Worm (Caenorhabditis elegans) whole organism, young adult: ENCODE measurements around the gene F58G6.3.
A peak's percentile ranks its signal among the peaks of the same experiment; 100 is the strongest.

Experiments
- B0035.1 ChIP-seq: sonication (generic microtip); optimal IDR thresholded peaks from 2 replicates; lab custom pipeline; 2016; ENCODE audit warnings: missing genetic modification characterization, mild to moderate bottlenecking, missing compliant biosample characterization, missing genotype, missing genetic modification reagents
- C06A6.2 ChIP-seq: fragments of 200-800 bp; sonication (Bioruptor generic); conservative IDR thresholded peaks from 2 replicates; pipeline ENCODE4 v1.3.6; 2022; ENCODE audit warnings: missing genetic modification characterization, missing compliant biosample characterization
- K11D2.4 ChIP-seq: fragments of 200-800 bp; sonication (Bioruptor generic); IDR thresholded peaks from 2 replicates; pipeline ENCODE4 v1.3.6; 2022; ENCODE audit warnings: missing genetic modification reagents, missing genetic modification characterization, missing compliant biosample characterization
- K12H6.12 ChIP-seq: fragments of 200-800 bp; sonication (Bioruptor generic); optimal IDR thresholded peaks from 2 replicates; lab custom pipeline; 2018; ENCODE audit warnings: mild to moderate bottlenecking, missing genetic modification characterization, missing compliant biosample characterization
- Y53F4B.3 ChIP-seq: fragments of 200-800 bp; sonication (Bioruptor generic); IDR thresholded peaks from 2 replicates; pipeline ENCODE4 v1.3.6; 2022; ENCODE audit warnings: missing genetic modification reagents, missing genetic modification characterization, missing compliant biosample characterization
- Y56A3A.18 ChIP-seq: fragments of 200-800 bp; sonication (Bioruptor generic); IDR thresholded peaks from 2 replicates; pipeline ENCODE4 v1.3.6; 2022; ENCODE audit warnings: missing genetic modification reagents, missing genetic modification characterization, missing compliant biosample characterization
- Y67H2A.10 ChIP-seq: fragments of 200-800 bp; sonication (Bioruptor generic); conservative IDR thresholded peaks from 2 replicates; pipeline ENCODE4 v1.3.6; 2022; ENCODE audit warnings: missing genetic modification reagents, missing genetic modification characterization, missing compliant biosample characterization
- Y79H2A.3 ChIP-seq: fragments of 200-800 bp; sonication (Bioruptor generic); conservative IDR thresholded peaks from 2 replicates; pipeline ENCODE4 v1.3.6; 2022; ENCODE audit warnings: missing genetic modification reagents, missing genetic modification characterization, missing compliant biosample characterization
- akir-1 ChIP-seq: fragments of 200-800 bp; sonication (Bioruptor generic); optimal IDR thresholded peaks from 2 replicates; lab custom pipeline; 2018; ENCODE audit warnings: mild to moderate bottlenecking, missing genetic modification characterization, moderate library complexity, missing compliant biosample characterization
- aptf-2 ChIP-seq: fragments of 200-800 bp; sonication (Bioruptor generic); conservative IDR thresholded peaks from 2 replicates; pipeline ENCODE4 v1.3.6; 2022; ENCODE audit warnings: missing genetic modification reagents, missing genetic modification characterization, missing compliant biosample characterization
- attf-5 ChIP-seq: fragments of 200-800 bp; sonication (Bioruptor generic); optimal IDR thresholded peaks from 2 replicates; lab custom pipeline; 2018; ENCODE audit warnings: mild to moderate bottlenecking, missing genetic modification characterization, missing compliant biosample characterization
- bed-2 ChIP-seq: fragments of 200-800 bp; sonication (Bioruptor generic); IDR thresholded peaks from 2 replicates; pipeline ENCODE4 v1.3.6; 2022; ENCODE audit warnings: missing genetic modification reagents, missing genetic modification characterization, missing compliant biosample characterization
- cebp-1 ChIP-seq, 2 experiments: fragments of 200-800 bp in 1 of 2; sonication (Bioruptor generic) in 1 of 2; sonication (generic microtip) in 1 of 2; IDR thresholded peaks in 1 of 2; optimal IDR thresholded peaks in 1 of 2; 2 replicates each; pipeline versions ENCODE4 v1.3.6 to Lab custom; 2017 to 2022; ENCODE audit warnings: missing compliant biosample characterization in 2 of 2, missing genetic modification characterization in 2 of 2, mild to moderate bottlenecking in 1 of 2, missing genetic modification reagents in 1 of 2, moderate library complexity in 1 of 2
- ceh-27 ChIP-seq: fragments of 200-800 bp; sonication (Bioruptor generic); optimal IDR thresholded peaks from 2 replicates; lab custom pipeline; 2018; ENCODE audit warnings: mild to moderate bottlenecking, missing genetic modification characterization, moderate library complexity, missing compliant biosample characterization
- ceh-91 ChIP-seq: fragments of 200-800 bp; sonication (Bioruptor generic); IDR thresholded peaks from 2 replicates; pipeline ENCODE4 v1.3.6; 2022; ENCODE audit warnings: missing genetic modification reagents, missing genetic modification characterization, missing compliant biosample characterization
- chd-7 ChIP-seq: sonication (generic microtip); optimal IDR thresholded peaks from 2 replicates; lab custom pipeline; 2016; ENCODE audit warnings: mild to moderate bottlenecking, missing genetic modification characterization, moderate library complexity, missing compliant biosample characterization
- dox-1 ChIP-seq: fragments of 200-800 bp; sonication (Bioruptor generic); IDR thresholded peaks from 2 replicates; pipeline ENCODE4 v1.3.6; 2022; ENCODE audit warnings: missing genetic modification reagents, missing genetic modification characterization, missing compliant biosample characterization
- egl-18 ChIP-seq: fragments of 200-800 bp; sonication (Bioruptor generic); IDR thresholded peaks from 2 replicates; pipeline ENCODE4 v1.3.6; 2022; ENCODE audit warnings: missing genetic modification reagents, missing genetic modification characterization, missing compliant biosample characterization
- egl-44 ChIP-seq: fragments of 200-800 bp; sonication (Bioruptor generic); IDR thresholded peaks from 2 replicates; pipeline ENCODE4 v1.3.6; 2022; ENCODE audit warnings: missing genetic modification reagents, missing genetic modification characterization, missing compliant biosample characterization
- him-1 ChIP-seq: sonication (generic microtip); optimal IDR thresholded peaks from 2 replicates; lab custom pipeline; 2016; ENCODE audit warnings: missing genotype, missing genetic modification reagents, missing genetic modification characterization, missing compliant biosample characterization
- hmg-1.2 ChIP-seq: fragments of 200-800 bp; sonication (Bioruptor generic); IDR thresholded peaks from 2 replicates; pipeline ENCODE4 v1.3.6; 2022; ENCODE audit warnings: missing genetic modification reagents, missing genetic modification characterization, missing compliant biosample characterization
- let-607 ChIP-seq, 2 experiments: fragments of 200-800 bp in 1 of 2; sonication (Bioruptor generic) in 1 of 2; sonication (generic microtip) in 1 of 2; optimal IDR thresholded peaks; 2 replicates each; lab custom pipeline; 2016 to 2018; ENCODE audit warnings: mild to moderate bottlenecking in 2 of 2, missing compliant biosample characterization in 2 of 2, missing genetic modification characterization in 2 of 2, moderate library complexity in 2 of 2, missing genotype in 1 of 2
- lin-40 ChIP-seq: sonication (generic microtip); optimal IDR thresholded peaks from 2 replicates; lab custom pipeline; 2016; ENCODE audit warnings: missing genetic modification characterization, mild to moderate bottlenecking, missing compliant biosample characterization, missing genotype, missing genetic modification reagents
- lin-54 ChIP-seq: fragments of 200-800 bp; sonication (Bioruptor generic); optimal IDR thresholded peaks from 2 replicates; lab custom pipeline; 2018; ENCODE audit warnings: mild to moderate bottlenecking, missing genetic modification characterization, missing compliant biosample characterization
- madf-10 ChIP-seq: sonication (generic microtip); optimal IDR thresholded peaks from 2 replicates; lab custom pipeline; 2016; ENCODE audit warnings: mild to moderate bottlenecking, missing genetic modification characterization, missing compliant biosample characterization
- nfyb-1 ChIP-seq: fragments of 200-800 bp; sonication (Bioruptor generic); IDR thresholded peaks from 2 replicates; pipeline ENCODE4 v1.3.6; 2022; ENCODE audit warnings: missing genetic modification reagents, missing genetic modification characterization, missing compliant biosample characterization
- nhr-80 ChIP-seq: sonication (generic microtip); optimal IDR thresholded peaks from 2 replicates; lab custom pipeline; 2016; ENCODE audit warnings: missing genetic modification characterization, missing compliant biosample characterization
- pbrm-1 ChIP-seq: fragments of 200-800 bp; sonication (Bioruptor generic); IDR thresholded peaks from 2 replicates; pipeline ENCODE4 v1.3.6; 2022; ENCODE audit warnings: missing genetic modification reagents, missing genetic modification characterization, missing compliant biosample characterization
- rpc-1 ChIP-seq, 2 experiments: fragments of 150-350 bp in 1 of 2; sonication (generic microtip) in 1 of 2; optimal IDR thresholded peaks; 2 replicates each; lab custom pipeline; 2014 to 2018; ENCODE audit warnings: missing biosample characterization in 1 of 2, missing genetic modification characterization in 1 of 2, missing genetic modification reagents in 1 of 2, missing genotype in 1 of 2
- sdz-38 ChIP-seq: sonication (generic microtip); optimal IDR thresholded peaks from 2 replicates; lab custom pipeline; 2016; ENCODE audit warnings: missing genotype, missing genetic modification characterization, missing compliant biosample characterization
- sea-2 ChIP-seq: fragments of 200-800 bp; sonication (Bioruptor generic); IDR thresholded peaks from 2 replicates; pipeline ENCODE4 v1.3.6; 2022; ENCODE audit warnings: missing genetic modification characterization, missing compliant biosample characterization
- snpc-3.4 ChIP-seq: sonication (generic microtip); optimal IDR thresholded peaks from 2 replicates; lab custom pipeline; 2017; ENCODE audit warnings: missing genetic modification characterization, mild to moderate bottlenecking, missing compliant biosample characterization, antibody characterized with exemption, moderate library complexity, missing genotype, missing genetic modification reagents
- snpc-4 ChIP-seq, 5 experiments: fragments of 150-350 bp in 1 of 5; sonication (generic microtip) in 4 of 5; optimal IDR thresholded peaks; 2 replicates each; lab custom pipeline; 2014 to 2018; ENCODE audit warnings: missing genetic modification characterization in 5 of 5, missing biosample characterization in 3 of 5, antibody characterized with exemption in 2 of 5, mild to moderate bottlenecking in 2 of 5, missing compliant biosample characterization in 2 of 5, missing genotype in 2 of 5, moderate library complexity in 2 of 5, missing genetic modification reagents in 1 of 5
- somi-1 ChIP-seq: fragments of 200-800 bp; sonication (Bioruptor generic); optimal IDR thresholded peaks from 2 replicates; lab custom pipeline; 2018; ENCODE audit warnings: mild to moderate bottlenecking, missing genetic modification characterization, missing compliant biosample characterization
- unc-130 ChIP-seq: sonication (generic microtip); optimal IDR thresholded peaks from 2 replicates; lab custom pipeline; 2016; ENCODE audit warnings: missing genetic modification reagents, missing genetic modification characterization, missing compliant biosample characterization
- xnd-1 ChIP-seq: sonication (generic microtip); optimal IDR thresholded peaks from 2 replicates; lab custom pipeline; 2016; ENCODE audit warnings: missing genotype, missing genetic modification reagents, missing genetic modification characterization, missing compliant biosample characterization
- ztf-22 ChIP-seq: fragments of 200-800 bp; sonication (Bioruptor generic); optimal IDR thresholded peaks from 2 replicates; lab custom pipeline; 2018; ENCODE audit warnings: mild to moderate bottlenecking, missing genetic modification characterization, moderate library complexity, missing compliant biosample characterization
- ztf-26 ChIP-seq: sonication (generic microtip); optimal IDR thresholded peaks from 2 replicates; lab custom pipeline; 2017; ENCODE audit warnings: missing genetic modification characterization, missing compliant biosample characterization

F58G6.3 gene

DNA sequence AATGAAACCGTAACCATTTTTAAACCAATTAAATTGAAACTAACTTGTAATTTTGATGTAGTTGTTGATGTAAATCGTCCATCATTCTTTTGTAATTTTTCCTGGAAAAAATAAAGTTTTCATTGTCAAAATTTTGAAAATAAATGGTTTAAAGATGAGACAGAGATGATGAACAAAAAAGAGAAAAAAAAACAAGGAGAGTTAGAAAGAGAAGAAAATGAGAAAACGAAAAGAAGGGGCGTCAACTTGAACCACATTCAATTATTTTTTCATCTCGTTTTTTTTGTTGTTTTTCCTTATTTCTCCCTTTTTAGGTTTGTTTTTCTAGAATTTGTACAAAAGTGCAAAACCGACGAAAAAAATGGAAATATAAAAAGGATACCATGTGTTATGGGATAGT is 22.2 kb downstream of the F58G6.3 start, which contains the start of gene nhr-34:
Gene nhr-34, minus strand, starts transcription at position 101 of the 400 bp plus-strand sequence.
- TF ChIP-seq Y56A3A.18 (GFP tag; lab: Robert Waterston, UW) (no peak), lin-54 (GFP tag; lab: Kevin White, UChicago) (no peak), sdz-38 (tag; lab: Kevin White, UChicago) (no peak), Y67H2A.10 (GFP tag; lab: Robert Waterston, UW) (no peak), akir-1 (no peak), xnd-1 (no peak), snpc-3.4 (no peak), sea-2 (GFP tag; lab: Robert Waterston, UW) (no peak), bed-2 (GFP tag; lab: Robert Waterston, UW) (no peak), egl-18 (GFP tag; lab: Robert Waterston, UW) (no peak), unc-130 (GFP tag; lab: Kevin White, UChicago) (no peak), madf-10 (tag; lab: Kevin White, UChicago) (no peak), Y79H2A.3 (GFP tag; lab: Robert Waterston, UW) (no peak), hmg-1.2 (GFP tag; lab: Robert Waterston, UW) (no peak), ztf-26 (tag; lab: Kevin White, UChicago) (no peak), dox-1 (GFP tag; lab: Robert Waterston, UW) (no peak), pbrm-1 (GFP tag; lab: Robert Waterston, UW) (no peak), Y53F4B.3 (GFP tag; lab: Robert Waterston, UW) (no peak)

DNA sequence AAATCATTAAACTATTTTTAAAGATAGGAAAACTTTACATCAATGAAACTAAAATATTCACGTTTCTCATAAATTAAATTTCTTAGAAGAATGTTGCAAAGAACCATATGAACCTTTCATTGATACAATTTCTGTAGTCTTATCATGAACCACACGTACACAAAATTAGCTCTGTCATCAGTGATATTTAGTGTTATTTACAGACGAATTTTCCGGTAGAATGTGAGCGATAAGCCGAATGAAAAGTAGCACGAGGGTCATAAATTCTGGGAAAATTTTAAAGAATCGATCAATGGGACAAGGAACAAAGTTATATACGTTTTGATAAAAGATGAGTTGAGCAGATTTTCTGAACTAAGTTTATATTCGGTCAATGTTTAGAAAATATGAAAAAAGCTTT is 23.2 kb downstream of the F58G6.3 start:
- TF ChIP-seq nfyb-1 (GFP tag; lab: Robert Waterston, UW): 0 out of 2 replicates have a peak, but pooled peaks have one; percentile 25
- TF ChIP-seq cebp-1 (GFP tag; IDR thresholded peaks at IDR 0.05; lab: Robert Waterston, UW): no peak
- peak; percentile 9 for TF ChIP-seq cebp-1 (tag; optimal IDR thresholded peaks at IDR 0.05; lab: Kevin White, UChicago)
- TF ChIP-seq let-607 (tag; optimal IDR thresholded peaks at IDR 0.05; lab: Kevin White, UChicago): no peak
- TF ChIP-seq aptf-2 (GFP tag; lab: Robert Waterston, UW): no peak
- TF ChIP-seq nhr-80 (tag; lab: Kevin White, UChicago): peak; percentile 56

DNA sequence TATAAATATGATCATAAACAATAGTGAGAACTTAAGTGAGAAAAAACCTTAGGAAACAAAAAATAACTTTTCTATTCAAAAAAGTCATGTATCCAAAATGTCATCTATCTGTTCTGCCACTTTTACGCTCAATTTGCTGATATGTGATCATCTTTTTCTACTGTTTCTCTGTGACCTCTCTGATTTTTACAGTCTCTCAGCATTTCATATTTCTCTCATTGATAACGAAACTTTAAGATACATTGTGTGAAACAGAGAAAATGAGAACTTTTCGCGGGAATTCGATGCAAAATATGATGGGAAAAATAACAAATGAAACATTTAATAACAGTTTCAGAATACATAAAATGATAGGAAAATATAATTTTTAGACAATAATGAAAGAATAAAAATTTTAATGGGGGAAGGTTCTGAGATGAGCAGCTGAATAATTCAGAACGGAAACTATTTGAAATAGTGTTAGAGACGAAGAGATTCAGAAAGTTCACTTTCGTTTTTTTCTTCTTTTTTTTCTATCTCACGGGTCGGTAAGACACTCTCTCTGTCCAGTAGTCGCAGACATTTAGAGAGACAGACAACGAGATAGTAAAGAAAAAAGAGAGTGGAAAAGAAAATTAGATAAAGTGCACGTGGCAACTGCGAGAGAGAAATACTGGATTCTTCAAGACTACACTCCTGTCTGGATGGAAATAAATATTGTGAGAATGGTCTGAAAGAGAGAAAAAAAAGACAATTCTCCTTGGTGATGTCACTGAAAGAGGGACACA is 24.1 kb downstream of the F58G6.3 start:
- 0 out of 2 replicates have a peak, but pooled peaks have one; percentile 35 for TF ChIP-seq egl-44 (GFP tag; lab: Robert Waterston, UW)
- peak; percentile 55 for TF ChIP-seq ceh-27
- TF ChIP-seq snpc-4 (GFP tag; optimal IDR thresholded peaks at IDR 0.05; lab: Kevin White, UChicago): no peak
- peak in 1 of 4 experiments; percentile 6 for TF ChIP-seq snpc-4 (tag; optimal IDR thresholded peaks at IDR 0.05; lab: Kevin White, UChicago)
- peak; percentile 79 for TF ChIP-seq nhr-80 (tag; lab: Kevin White, UChicago)
- no peak for TF ChIP-seq madf-10 (tag; lab: Kevin White, UChicago)
- peak; percentile 83 for TF ChIP-seq somi-1 (GFP tag; lab: Kevin White, UChicago)
- TF ChIP-seq dox-1 (GFP tag; lab: Robert Waterston, UW): 0 out of 2 replicates have a peak, but pooled peaks have one; percentile 7
- peak; percentile 71; the same call in 1 of the 2 replicates for TF ChIP-seq K11D2.4 (GFP tag; lab: Robert Waterston, UW)
- peak; percentile 59 for TF ChIP-seq ztf-22 (GFP tag; lab: Kevin White, UChicago)
- TF ChIP-seq lin-54 (GFP tag; lab: Kevin White, UChicago): peak; percentile 15
- peak in 1 of 2 experiments; percentile 69 for TF ChIP-seq let-607 (tag; optimal IDR thresholded peaks at IDR 0.05; lab: Kevin White, UChicago)
- peak; percentile 29 for TF ChIP-seq K12H6.12 (tag; lab: Kevin White, UChicago)
- no peak for TF ChIP-seq him-1 (tag; lab: Kevin White, UChicago)
- peak; percentile 28; the same call in 1 of the 2 replicates for TF ChIP-seq cebp-1 (GFP tag; IDR thresholded peaks at IDR 0.05; lab: Robert Waterston, UW)
- TF ChIP-seq cebp-1 (tag; optimal IDR thresholded peaks at IDR 0.05; lab: Kevin White, UChicago): peak; percentile 64
- TF ChIP-seq rpc-1 (optimal IDR thresholded peaks at IDR 0.05; lab: Kevin White, UChicago): no peak
- TF ChIP-seq rpc-1 (tag; optimal IDR thresholded peaks at IDR 0.05; lab: Kevin White, UChicago): no peak
- TF ChIP-seq C06A6.2 (GFP tag; lab: Robert Waterston, UW): peak; percentile 62
- TF ChIP-seq B0035.1 (tag; lab: Kevin White, UChicago): no peak
- TF ChIP-seq attf-5 (GFP tag; lab: Kevin White, UChicago): peak; percentile 68
- peak; percentile 42 for TF ChIP-seq chd-7 (tag; lab: Kevin White, UChicago)
- no peak for TF ChIP-seq ceh-91
- TF ChIP-seq hmg-1.2 (GFP tag; lab: Robert Waterston, UW): peak; percentile 80
- TF ChIP-seq lin-40 (tag; lab: Kevin White, UChicago): peak; percentile 80
